Worm (Caenorhabditis elegans): ENCODE data around the gene F40F8.12.

DNA sequence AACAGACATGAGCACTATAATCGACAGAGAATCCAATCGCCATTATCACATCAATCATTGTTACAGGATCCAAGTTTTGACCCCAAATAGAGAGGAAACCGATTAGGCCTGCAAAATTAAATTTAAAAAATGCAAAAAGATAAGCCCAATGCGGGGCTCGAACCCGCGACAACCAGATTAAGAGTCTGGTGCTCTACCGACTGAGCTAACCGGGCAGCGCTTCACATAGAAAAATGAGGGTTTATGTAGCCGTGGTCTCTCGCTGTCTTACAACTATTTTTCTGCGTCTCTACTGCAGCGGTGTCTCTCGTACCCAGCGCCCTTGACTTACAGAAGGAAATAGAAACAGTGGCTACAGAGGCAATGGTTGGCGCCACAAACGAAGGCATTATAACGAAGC is 28.0 kb downstream of the F40F8.12 start:
- TF ChIP-seq med-1 (GFP tag; optimal IDR thresholded peaks at IDR 0.05; ENCODE audit: insufficient read depth) (no peak), ztf-29 (GFP tag; IDR thresholded peaks at IDR 0.05) (peak; percentile 78), flt-1 (GFP tag; IDR thresholded peaks at IDR 0.05) (peak; percentile 86), T22C8.4 (GFP tag; IDR thresholded peaks at IDR 0.05) (peak; percentile 60; the same call in 1 of the 2 replicates)

All from whole organism, midembryonic.